Worm (Caenorhabditis elegans) whole organism, L1 larva: ENCODE results near the gene dlc-2.

Experiments used
- C34B4.2 ChIP-seq: sonication (generic microtip); optimal IDR thresholded peaks from 2 replicates; lab custom pipeline; 2017; ENCODE audit warnings: mild to moderate bottlenecking, missing genetic modification characterization, missing compliant biosample characterization
- aha-1 ChIP-seq: fragments of 150-350 bp; optimal IDR thresholded peaks from 2 replicates; lab custom pipeline; 2014; ENCODE audit warnings: missing biosample characterization, missing genetic modification characterization
- blmp-1 ChIP-seq: fragments of 150-350 bp; optimal IDR thresholded peaks from 2 replicates; lab custom pipeline; 2014; ENCODE audit warnings: missing biosample characterization, missing genetic modification characterization
- ceh-82 ChIP-seq, 3 experiments: fragments of 150-350 bp in 1 of 3; sonication (generic microtip) in 2 of 3; optimal IDR thresholded peaks; 2 replicates each; lab custom pipeline; 2014 to 2017; ENCODE audit warnings: missing biosample characterization in 3 of 3, missing genetic modification characterization in 3 of 3
- dpl-1 ChIP-seq, 3 experiments: fragments of 150-350 bp in 2 of 3; sonication (generic microtip) in 1 of 3; optimal IDR thresholded peaks; 2 replicates each; lab custom pipeline; 2014 to 2017; ENCODE audit warnings: missing biosample characterization in 3 of 3, missing genetic modification characterization in 3 of 3, missing genetic modification reagents in 3 of 3
- efl-1 ChIP-seq, 4 experiments: fragments of 150-350 bp; optimal IDR thresholded peaks in 3 of 4; peaks in 1 of 4; 1 replicate in 1 of 4; 2 replicates in 3 of 4; lab custom pipeline; 2014; ENCODE audit warnings: missing biosample characterization in 2 of 4, missing genetic modification characterization in 2 of 4, missing genetic modification reagents in 2 of 4
- efl-3 ChIP-seq: fragments of 200-800 bp; sonication (Bioruptor generic); optimal IDR thresholded peaks from 2 replicates; lab custom pipeline; 2018; ENCODE audit warnings: mild to moderate bottlenecking, missing genetic modification characterization, missing compliant biosample characterization
- egl-13 ChIP-seq: sonication (generic microtip); optimal IDR thresholded peaks from 2 replicates; lab custom pipeline; 2016; ENCODE audit warnings: missing genotype, missing genetic modification reagents, missing genetic modification characterization, missing compliant biosample characterization
- elt-2 ChIP-seq: sonication (generic microtip); optimal IDR thresholded peaks from 2 replicates; lab custom pipeline; 2016; ENCODE audit warnings: missing genetic modification characterization, mild to moderate bottlenecking, inconsistent platforms, missing compliant biosample characterization, missing genetic modification reagents
- elt-3 ChIP-seq, 6 experiments: fragments of 150-350 bp in 1 of 6; sonication (generic microtip); optimal IDR thresholded peaks; 2 replicates each; lab custom pipeline; 2017 to 2018; ENCODE audit warnings: missing biosample characterization in 6 of 6, missing genetic modification characterization in 6 of 6, inconsistent platforms in 1 of 6
- ets-5 ChIP-seq: fragments of 200-800 bp; sonication (Bioruptor generic); IDR thresholded peaks from 2 replicates; pipeline ENCODE4 v1.3.6; 2022; ENCODE audit warnings: missing genetic modification characterization, missing compliant biosample characterization
- fkh-4 ChIP-seq: sonication (generic microtip); optimal IDR thresholded peaks from 2 replicates; lab custom pipeline; 2016; ENCODE audit warnings: missing compliant biosample characterization, missing genetic modification characterization, borderline replicate concordance
- grh-1 ChIP-seq: fragments of 200-800 bp; sonication (Bioruptor generic); IDR thresholded peaks from 2 replicates; pipeline ENCODE4 v1.3.6; 2022; ENCODE audit warnings: missing genetic modification reagents, missing genetic modification characterization, missing compliant biosample characterization
- hpl-2 ChIP-seq: fragments of 150-350 bp; optimal IDR thresholded peaks from 2 replicates; lab custom pipeline; 2014; ENCODE audit warnings: missing biosample characterization, missing genetic modification reagents, missing genetic modification characterization
- jun-1 ChIP-seq: fragments of 150-350 bp; optimal IDR thresholded peaks from 2 replicates; lab custom pipeline; 2014; ENCODE audit warnings: missing biosample characterization, missing genetic modification reagents, missing genetic modification characterization
- lin-13 ChIP-seq: fragments of 150-350 bp; optimal IDR thresholded peaks from 2 replicates; lab custom pipeline; 2014; ENCODE audit warnings: missing biosample characterization, missing genetic modification reagents, missing genetic modification characterization
- lin-14 ChIP-seq: fragments of 200-800 bp; sonication (Bioruptor generic); optimal IDR thresholded peaks from 2 replicates; lab custom pipeline; 2018; ENCODE audit warnings: mild to moderate bottlenecking, missing genetic modification characterization, moderate library complexity, missing compliant biosample characterization
- lin-15B ChIP-seq: fragments of 150-350 bp; sonication (generic microtip); optimal IDR thresholded peaks from 3 replicates; lab custom pipeline; 2014; ENCODE audit warnings: missing biosample characterization, missing genetic modification characterization
- lin-35 ChIP-seq, 2 experiments: fragments of 150-350 bp; optimal IDR thresholded peaks; 2 replicates each; lab custom pipeline; 2014; ENCODE audit warnings: missing biosample characterization in 2 of 2, missing genetic modification characterization in 2 of 2, missing genetic modification reagents in 2 of 2
- lin-39 ChIP-seq: fragments of 150-350 bp; optimal IDR thresholded peaks from 2 replicates; lab custom pipeline; 2014; ENCODE audit warnings: missing biosample characterization, missing genetic modification reagents, missing genetic modification characterization
- lir-3 ChIP-seq: sonication (generic microtip); optimal IDR thresholded peaks from 2 replicates; lab custom pipeline; 2016; ENCODE audit warnings: mild to moderate bottlenecking, missing genetic modification characterization, moderate library complexity, missing compliant biosample characterization; ENCODE audit not compliant: poor library complexity
- lsy-2 ChIP-seq, 2 experiments: fragments of 150-350 bp; optimal IDR thresholded peaks; 2 replicates each; lab custom pipeline; 2014; ENCODE audit warnings: missing biosample characterization in 2 of 2, missing genetic modification characterization in 2 of 2
- mdl-1 ChIP-seq, 2 experiments: fragments of 150-350 bp; optimal IDR thresholded peaks; 2 replicates each; lab custom pipeline; 2014 to 2017; ENCODE audit warnings: missing biosample characterization in 2 of 2, missing genetic modification characterization in 2 of 2, inconsistent platforms in 1 of 2
- mep-1 ChIP-seq: fragments of 150-350 bp; optimal IDR thresholded peaks from 2 replicates; lab custom pipeline; 2014; ENCODE audit warnings: missing biosample characterization, missing genetic modification characterization
- nhr-11 ChIP-seq: fragments of 150-350 bp; optimal IDR thresholded peaks from 2 replicates; lab custom pipeline; 2014; ENCODE audit warnings: missing biosample characterization, missing genetic modification characterization
- nhr-12 ChIP-seq: sonication (generic microtip); optimal IDR thresholded peaks from 2 replicates; lab custom pipeline; 2017; ENCODE audit warnings: missing biosample characterization, missing genetic modification characterization
- nhr-237 ChIP-seq: fragments of 150-350 bp; optimal IDR thresholded peaks from 2 replicates; lab custom pipeline; 2014; ENCODE audit warnings: missing biosample characterization, missing genetic modification characterization
- nhr-28 ChIP-seq: fragments of 150-350 bp; optimal IDR thresholded peaks from 2 replicates; lab custom pipeline; 2014; ENCODE audit warnings: missing biosample characterization, missing genetic modification characterization
- nhr-71 ChIP-seq: sonication (generic microtip); optimal IDR thresholded peaks from 2 replicates; lab custom pipeline; 2016; ENCODE audit warnings: mild to moderate bottlenecking, missing genetic modification characterization, moderate library complexity, missing compliant biosample characterization
- nhr-85 ChIP-seq: sonication (generic microtip); peaks from one replicate; lab custom pipeline; 2016; ENCODE audit warnings: missing genetic modification characterization, inconsistent platforms, missing compliant biosample characterization
- nhr-90 ChIP-seq: sonication (generic microtip); optimal IDR thresholded peaks from 2 replicates; lab custom pipeline; 2016; ENCODE audit warnings: mild to moderate bottlenecking, missing genetic modification characterization, missing compliant biosample characterization; ENCODE audit not compliant: poor library complexity
- pax-3 ChIP-seq: fragments of 200-800 bp; sonication (Bioruptor generic); optimal IDR thresholded peaks from 2 replicates; lab custom pipeline; 2018; ENCODE audit warnings: mild to moderate bottlenecking, missing genetic modification characterization, moderate library complexity, missing compliant biosample characterization
- pqm-1 ChIP-seq: sonication (generic microtip); optimal IDR thresholded peaks from 3 replicates; lab custom pipeline; 2017; ENCODE audit warnings: missing biosample characterization, missing genetic modification characterization
- skn-1 ChIP-seq: fragments of 150-350 bp; optimal IDR thresholded peaks from 2 replicates; lab custom pipeline; 2014; ENCODE audit warnings: missing biosample characterization, missing genetic modification characterization
- snpc-4 ChIP-seq: fragments of 150-350 bp; optimal IDR thresholded peaks from 2 replicates; lab custom pipeline; 2014; ENCODE audit warnings: missing biosample characterization, missing genetic modification characterization
- snu-23 ChIP-seq: sonication (generic microtip); optimal IDR thresholded peaks from 2 replicates; lab custom pipeline; 2016; ENCODE audit warnings: missing genetic modification characterization, missing compliant biosample characterization
- swsn-7 ChIP-seq: sonication (generic microtip); optimal IDR thresholded peaks from 2 replicates; lab custom pipeline; 2016; ENCODE audit warnings: missing genetic modification characterization, missing compliant biosample characterization
- tbx-2 ChIP-seq: sonication (generic microtip); optimal IDR thresholded peaks from 2 replicates; lab custom pipeline; 2016; ENCODE audit warnings: missing genetic modification characterization, missing compliant biosample characterization
- tlp-1 ChIP-seq: fragments of 150-350 bp; optimal IDR thresholded peaks from 2 replicates; lab custom pipeline; 2014; ENCODE audit warnings: missing biosample characterization, missing genetic modification characterization
- unc-62 ChIP-seq: fragments of 150-350 bp; optimal IDR thresholded peaks from 2 replicates; lab custom pipeline; 2014; ENCODE audit warnings: missing biosample characterization, missing genetic modification reagents, missing genetic modification characterization
- vab-15 ChIP-seq: sonication (generic microtip); optimal IDR thresholded peaks from 2 replicates; lab custom pipeline; 2017; ENCODE audit warnings: missing genotype, mild to moderate bottlenecking, missing genetic modification characterization, missing compliant biosample characterization
- zip-4 ChIP-seq: fragments of 200-800 bp; sonication (Bioruptor generic); optimal IDR thresholded peaks from 2 replicates; lab custom pipeline; 2018; ENCODE audit warnings: mild to moderate bottlenecking, missing genetic modification characterization, moderate library complexity, missing compliant biosample characterization

The dlc-2 gene

DNA sequence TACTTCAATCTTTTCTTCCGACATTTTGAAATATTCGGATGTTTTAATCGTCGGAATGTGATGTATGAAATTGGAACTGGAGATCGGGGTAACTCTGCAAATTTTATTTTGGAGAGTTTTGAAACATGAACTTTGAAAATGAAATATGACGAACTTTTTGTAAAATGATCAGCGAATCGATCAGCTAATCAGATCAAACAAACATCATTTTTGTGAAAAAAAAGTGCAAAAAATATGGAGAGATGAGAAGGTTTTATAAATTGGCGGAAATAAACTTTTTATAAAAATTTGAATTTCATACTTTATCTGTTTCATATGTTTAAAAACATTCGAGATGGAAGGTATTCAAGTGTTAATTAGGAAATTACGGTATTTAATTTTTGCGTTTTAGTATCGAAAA, at the start of gene dlc-2:
Gene dlc-2, minus strand, starts transcription at position 101 of the 400 bp plus-strand sequence.
- no peak for TF ChIP-seq dpl-1 (GFP tag; optimal IDR thresholded peaks at IDR 0.05; lab: Kevin White, UChicago)
- TF ChIP-seq aha-1 (tag; lab: Kevin White, UChicago), result no peak
- no peak for TF ChIP-seq zip-4 (GFP tag; lab: Kevin White, UChicago)
- TF ChIP-seq nhr-28, result no peak
- no peak for TF ChIP-seq hpl-2 (GFP tag; lab: Kevin White, UChicago)

- TF ChIP-seq mdl-1 (tag; optimal IDR thresholded peaks at IDR 0.05; lab: Kevin White, UChicago) (no peak), nhr-11 (tag; lab: Kevin White, UChicago) (no peak), nhr-90 (tag; lab: Kevin White, UChicago) (no peak), fkh-4 (tag; lab: Kevin White, UChicago) (no peak), C34B4.2 (no peak), egl-13 (tag; lab: Kevin White, UChicago) (no peak), unc-62 (GFP tag; lab: Kevin White, UChicago) (no peak), swsn-7 (tag; lab: Kevin White, UChicago) (no peak), efl-1 (optimal IDR thresholded peaks at IDR 0.05; lab: Kevin White, UChicago) (no peak), efl-1 (GFP tag; optimal IDR thresholded peaks at IDR 0.05 in 1 of 2; lab: Kevin White, UChicago) (no peak), ceh-82 (tag; optimal IDR thresholded peaks at IDR 0.05; lab: Kevin White, UChicago) (no peak), vab-15 (tag; lab: Kevin White, UChicago) (no peak), snpc-4 (tag; lab: Kevin White, UChicago) (no peak), lin-15B (tag; lab: Kevin White, UChicago) (no peak), snu-23 (GFP tag; lab: Kevin White, UChicago) (no peak), grh-1 (no peak), lsy-2 (tag; optimal IDR thresholded peaks at IDR 0.05; lab: Kevin White, UChicago) (no peak), tbx-2 (tag; lab: Kevin White, UChicago) (no peak), lin-13 (GFP tag; lab: Kevin White, UChicago) (no peak), nhr-12 (tag; lab: Kevin White, UChicago) (no peak)
- TF ChIP-seq, all 84 proteins: peak for 0
Measured at ce11 chrIV:12160421-12160820, 49.0 kb upstream of the dlc-2 start.

- no peak for TF ChIP-seq snu-23 (GFP tag; lab: Kevin White, UChicago)
- peak; percentile 9 for TF ChIP-seq mep-1
- no peak for TF ChIP-seq nhr-12 (tag; lab: Kevin White, UChicago)
- TF ChIP-seq nhr-85 (tag; lab: Kevin White, UChicago), result peak; percentile 40
- peak in 1 of 2 experiments; percentile 2 for TF ChIP-seq lin-35 (GFP tag; optimal IDR thresholded peaks at IDR 0.05; lab: Kevin White, UChicago)
- peak in 1 of 6 experiments; percentile 7 for TF ChIP-seq elt-3 (tag; optimal IDR thresholded peaks at IDR 0.05; lab: Kevin White, UChicago)
Measured at ce11 chrIV:12157915-12158314, 46.5 kb upstream of the dlc-2 start.

DNA sequence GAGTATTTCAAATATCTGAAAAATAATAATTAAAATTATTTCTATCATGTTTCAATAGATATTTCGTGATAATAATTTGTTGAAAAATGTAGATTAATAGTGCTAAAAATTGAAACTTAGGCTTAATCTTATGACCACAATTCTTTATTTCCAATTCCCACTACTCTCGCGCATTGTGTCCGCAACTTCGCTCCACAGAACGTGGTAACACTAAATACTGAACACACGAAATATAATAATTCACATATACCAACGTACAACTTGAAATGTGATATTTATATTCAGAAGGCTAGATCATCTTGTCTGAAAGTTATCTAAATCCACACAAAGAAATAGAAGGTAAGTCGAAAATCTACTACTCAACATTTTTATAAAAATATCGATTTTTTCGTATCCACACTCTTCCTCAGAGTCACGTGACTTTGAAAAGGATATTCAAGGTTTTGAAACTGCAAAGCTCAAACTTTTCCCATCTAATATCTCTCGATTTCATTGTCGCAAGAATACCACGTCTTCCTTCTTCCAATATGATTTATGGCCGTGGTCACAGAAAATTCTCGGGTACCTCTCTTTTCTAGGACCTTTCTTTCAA, 45.4 kb upstream of the dlc-2 start, which contains the start of gene eri-12:
Gene eri-12, plus strand, starts transcription at position 197 of the 592 bp plus-strand sequence.
- TF ChIP-seq mep-1 (peak; percentile 30), lsy-2 (tag; optimal IDR thresholded peaks at IDR 0.05; lab: Kevin White, UChicago) (peak in 1 of 2 experiments; percentile 15), pqm-1 (tag; lab: Kevin White, UChicago) (no peak), nhr-237 (no peak), lin-39 (tag; lab: Kevin White, UChicago) (no peak), dpl-1 (GFP tag; optimal IDR thresholded peaks at IDR 0.05; lab: Kevin White, UChicago) (peak in 2 of 3 experiments; percentile 44 to 71), elt-2 (tag; lab: Kevin White, UChicago) (no peak), nhr-71 (tag; lab: Kevin White, UChicago) (no peak), lir-3 (tag; lab: Kevin White, UChicago) (no peak), blmp-1 (tag; lab: Kevin White, UChicago) (peak; percentile 2), grh-1 (no peak), efl-1 (optimal IDR thresholded peaks at IDR 0.05; lab: Kevin White, UChicago) (peak in 1 of 2 experiments; percentile 56), efl-1 (GFP tag; optimal IDR thresholded peaks at IDR 0.05 in 1 of 2; lab: Kevin White, UChicago) (peak; percentile 44 to 89), lin-14 (GFP tag; lab: Kevin White, UChicago) (no peak), skn-1 (tag; lab: Kevin White, UChicago) (no peak), ets-5 (GFP tag; lab: Robert Waterston, UW) (no peak), tlp-1 (tag; lab: Kevin White, UChicago) (no peak), jun-1 (tag; lab: Kevin White, UChicago) (no peak), efl-3 (GFP tag; lab: Kevin White, UChicago) (no peak), pax-3 (tag; lab: Kevin White, UChicago) (no peak), snpc-4 (tag; lab: Kevin White, UChicago) (no peak), lin-35 (GFP tag; optimal IDR thresholded peaks at IDR 0.05; lab: Kevin White, UChicago) (peak in 1 of 2 experiments; percentile 78), lin-13 (GFP tag; lab: Kevin White, UChicago) (no peak)
